Worm (Caenorhabditis elegans): Measurements from ENCODE around the gene trx-3.

- TF ChIP-seq nhr-77 (tag; optimal IDR thresholded peaks at IDR 0.05) = no peak
- TF ChIP-seq dpl-1 (GFP tag; optimal IDR thresholded peaks at IDR 0.05) = no peak
- no peak for TF ChIP-seq aha-1 (tag; optimal IDR thresholded peaks at IDR 0.05)
These were observed 49.0 kb upstream of the trx-3 start for ce11 chrIV:4437825-4438224.
